Worm (Caenorhabditis elegans) whole organism, late embryonic: Measurements from ENCODE around the gene C12D8.13.

Experiments used
- C08G9.2 ChIP-seq: sonication (generic microtip); optimal IDR thresholded peaks from 2 replicates; lab custom pipeline; 2016; ENCODE audit warnings: mild to moderate bottlenecking, missing genetic modification characterization, moderate library complexity, missing compliant biosample characterization
- F13H6.1 ChIP-seq: sonication (generic microtip); optimal IDR thresholded peaks from 2 replicates; lab custom pipeline; 2016; ENCODE audit warnings: missing genetic modification characterization, missing compliant biosample characterization
- K09A11.1 ChIP-seq: sonication (generic microtip); optimal IDR thresholded peaks from 2 replicates; lab custom pipeline; 2017; ENCODE audit warnings: antibody characterized with exemption, mild to moderate bottlenecking, missing genetic modification characterization, missing compliant biosample characterization; ENCODE audit not compliant: insufficient read depth
- Y22D7AL.16 ChIP-seq: sonication (generic microtip); optimal IDR thresholded peaks from 2 replicates; lab custom pipeline; 2016; ENCODE audit warnings: missing genetic modification characterization, missing compliant biosample characterization
- ama-1 ChIP-seq: fragments of 150-350 bp; optimal IDR thresholded peaks from 2 replicates; lab custom pipeline; 2014
- ceh-14 ChIP-seq: sonication (generic microtip); optimal IDR thresholded peaks from 2 replicates; lab custom pipeline; 2016; ENCODE audit warnings: missing genotype, missing genetic modification characterization, missing compliant biosample characterization
- ceh-18 ChIP-seq: sonication (generic microtip); optimal IDR thresholded peaks from 2 replicates; lab custom pipeline; 2016; ENCODE audit warnings: missing genetic modification characterization, missing compliant biosample characterization
- ceh-19 ChIP-seq: fragments of 200-800 bp; sonication (Bioruptor generic); optimal IDR thresholded peaks from 2 replicates; lab custom pipeline; 2018; ENCODE audit warnings: mild to moderate bottlenecking, missing genetic modification characterization, missing compliant biosample characterization
- ceh-2 ChIP-seq: sonication (generic microtip); optimal IDR thresholded peaks from 2 replicates; lab custom pipeline; 2016; ENCODE audit warnings: missing genotype, missing genetic modification characterization, missing compliant biosample characterization
- ceh-22 ChIP-seq: sonication (generic microtip); optimal IDR thresholded peaks from 2 replicates; lab custom pipeline; 2017; ENCODE audit warnings: missing biosample characterization, missing genetic modification characterization
- ceh-24 ChIP-seq: sonication (generic microtip); optimal IDR thresholded peaks from 2 replicates; lab custom pipeline; 2016; ENCODE audit warnings: mild to moderate bottlenecking, missing genetic modification characterization, missing compliant biosample characterization
- ceh-30 ChIP-seq: fragments of 150-350 bp; optimal IDR thresholded peaks from 2 replicates; lab custom pipeline; 2014; ENCODE audit warnings: missing biosample characterization, missing genetic modification characterization
- ceh-31 ChIP-seq: sonication (generic microtip); optimal IDR thresholded peaks from 2 replicates; lab custom pipeline; 2016; ENCODE audit warnings: missing genetic modification characterization, missing compliant biosample characterization
- ceh-34 ChIP-seq: sonication (generic microtip); optimal IDR thresholded peaks from 2 replicates; lab custom pipeline; 2016; ENCODE audit warnings: mild to moderate bottlenecking, missing genetic modification characterization, missing compliant biosample characterization
- ceh-45 ChIP-seq: fragments of 200-800 bp; sonication (Bioruptor generic); IDR thresholded peaks from 2 replicates; pipeline ENCODE4 v1.3.6; 2022; ENCODE audit warnings: missing genetic modification reagents, missing genetic modification characterization, missing compliant biosample characterization
- ceh-48 ChIP-seq: sonication (generic microtip); optimal IDR thresholded peaks from 2 replicates; lab custom pipeline; 2016; ENCODE audit warnings: missing genetic modification characterization, inconsistent platforms, missing compliant biosample characterization
- ceh-6 ChIP-seq: fragments of 200-800 bp; sonication (Bioruptor generic); optimal IDR thresholded peaks from 2 replicates; lab custom pipeline; 2018; ENCODE audit warnings: mild to moderate bottlenecking, missing genetic modification characterization, missing compliant biosample characterization
- ceh-9 ChIP-seq: sonication (generic microtip); optimal IDR thresholded peaks from 2 replicates; lab custom pipeline; 2016; ENCODE audit warnings: mild to moderate bottlenecking, missing genetic modification characterization, inconsistent platforms, missing compliant biosample characterization
- che-1 ChIP-seq: sonication (generic microtip); optimal IDR thresholded peaks from 2 replicates; lab custom pipeline; 2016; ENCODE audit warnings: mild to moderate bottlenecking, missing genetic modification characterization, missing compliant biosample characterization
- dve-1 ChIP-seq: sonication (generic microtip); optimal IDR thresholded peaks from 2 replicates; lab custom pipeline; 2017; ENCODE audit warnings: antibody characterized with exemption, mild to moderate bottlenecking, missing genetic modification characterization, missing compliant biosample characterization
- elt-4 ChIP-seq: sonication (generic microtip); optimal IDR thresholded peaks from 2 replicates; lab custom pipeline; 2016; ENCODE audit warnings: missing genetic modification characterization, missing compliant biosample characterization
- eyg-1 ChIP-seq: sonication (generic microtip); optimal IDR thresholded peaks from 2 replicates; lab custom pipeline; 2016; ENCODE audit warnings: missing genotype, missing genetic modification characterization, missing compliant biosample characterization
- fax-1 ChIP-seq: sonication (generic microtip); optimal IDR thresholded peaks from 2 replicates; lab custom pipeline; 2016; ENCODE audit warnings: missing genotype, missing genetic modification characterization, missing compliant biosample characterization
- fkh-10 ChIP-seq: fragments of 150-350 bp; optimal IDR thresholded peaks from 2 replicates; lab custom pipeline; 2014; ENCODE audit warnings: missing biosample characterization, missing genetic modification reagents, missing genetic modification characterization
- gmeb-2 ChIP-seq: sonication (generic microtip); optimal IDR thresholded peaks from 2 replicates; lab custom pipeline; 2016; ENCODE audit warnings: missing genetic modification characterization, inconsistent platforms, missing compliant biosample characterization
- hlh-15 ChIP-seq: sonication (generic microtip); optimal IDR thresholded peaks from 2 replicates; lab custom pipeline; 2016; ENCODE audit warnings: missing genetic modification characterization, missing compliant biosample characterization
- hlh-30 ChIP-seq: sonication (generic microtip); optimal IDR thresholded peaks from 2 replicates; lab custom pipeline; 2017; ENCODE audit warnings: antibody characterized with exemption, missing genetic modification characterization, missing compliant biosample characterization; ENCODE audit not compliant: insufficient read depth
- lin-11 ChIP-seq: fragments of 200-800 bp; sonication (Bioruptor generic); optimal IDR thresholded peaks from 2 replicates; lab custom pipeline; 2018; ENCODE audit warnings: mild to moderate bottlenecking, missing genetic modification characterization, missing compliant biosample characterization
- mec-3 ChIP-seq: sonication (generic microtip); optimal IDR thresholded peaks from 2 replicates; lab custom pipeline; 2016; ENCODE audit warnings: borderline replicate concordance, missing genetic modification characterization, missing compliant biosample characterization
- nfya-1 ChIP-seq: sonication (generic microtip); optimal IDR thresholded peaks from 2 replicates; lab custom pipeline; 2017; ENCODE audit warnings: missing genetic modification characterization, mild to moderate bottlenecking, missing compliant biosample characterization, antibody characterized with exemption, moderate library complexity
- nhr-11 ChIP-seq: fragments of 150-350 bp; optimal IDR thresholded peaks from 2 replicates; lab custom pipeline; 2014; ENCODE audit warnings: missing biosample characterization, missing genetic modification characterization
- nhr-232 ChIP-seq: sonication (generic microtip); optimal IDR thresholded peaks from 2 replicates; lab custom pipeline; 2016; ENCODE audit warnings: missing genetic modification characterization, missing compliant biosample characterization
- npax-4 ChIP-seq: sonication (generic microtip); optimal IDR thresholded peaks from 2 replicates; lab custom pipeline; 2016; ENCODE audit warnings: missing genetic modification characterization, missing compliant biosample characterization
- pat-9 ChIP-seq: fragments of 200-800 bp; sonication (Bioruptor generic); optimal IDR thresholded peaks from 2 replicates; lab custom pipeline; 2018; ENCODE audit warnings: mild to moderate bottlenecking, missing genetic modification characterization, moderate library complexity, missing compliant biosample characterization
- pax-1 ChIP-seq: fragments of 150-350 bp; optimal IDR thresholded peaks from 2 replicates; lab custom pipeline; 2014; ENCODE audit warnings: missing biosample characterization, missing genetic modification characterization
- pha-2 ChIP-seq: sonication (generic microtip); optimal IDR thresholded peaks from 2 replicates; lab custom pipeline; 2017; ENCODE audit warnings: mild to moderate bottlenecking, missing genetic modification characterization, missing compliant biosample characterization
- pha-4 ChIP-seq: fragments of 150-350 bp; optimal IDR thresholded peaks from 2 replicates; lab custom pipeline; 2018; ENCODE audit warnings: missing biosample characterization, missing genetic modification reagents, missing genetic modification characterization
- sdc-2 ChIP-seq: sonication (generic microtip); optimal IDR thresholded peaks from 2 replicates; lab custom pipeline; 2016; ENCODE audit warnings: missing genotype, missing genetic modification characterization, missing compliant biosample characterization
- sox-4 ChIP-seq: sonication (generic microtip); optimal IDR thresholded peaks from 2 replicates; lab custom pipeline; 2017; ENCODE audit warnings: mild to moderate bottlenecking, missing genetic modification characterization, inconsistent platforms, missing compliant biosample characterization
- tbx-2 ChIP-seq: sonication (generic microtip); optimal IDR thresholded peaks from 2 replicates; lab custom pipeline; 2016; ENCODE audit warnings: missing genetic modification characterization, missing compliant biosample characterization
- tbx-7 ChIP-seq: sonication (generic microtip); optimal IDR thresholded peaks from 2 replicates; lab custom pipeline; 2016; ENCODE audit warnings: missing genotype, missing genetic modification characterization, missing compliant biosample characterization
- ttx-3 ChIP-seq: sonication (generic microtip); optimal IDR thresholded peaks from 2 replicates; lab custom pipeline; 2016; ENCODE audit warnings: missing genetic modification reagents, missing genetic modification characterization, missing compliant biosample characterization
- unc-42 ChIP-seq: sonication (generic microtip); optimal IDR thresholded peaks from 2 replicates; lab custom pipeline; 2016; ENCODE audit warnings: missing genotype, missing genetic modification characterization, missing compliant biosample characterization

C12D8.13 gene

ce11 chrV:10225610-10226009, 5.1 kb upstream of the C12D8.13 start, which contains the start of gene daf-36:
TSS of gene daf-36 (minus strand) at chrV:10225710.
- TF ChIP-seq tbx-2 (tag; lab: Kevin White, UChicago), result no peak
- TF ChIP-seq dve-1 (tag; lab: Kevin White, UChicago), result no peak
- no peak for TF ChIP-seq tbx-7 (tag; lab: Kevin White, UChicago)
- TF ChIP-seq pha-2 (tag; lab: Kevin White, UChicago), result no peak
- no peak for TF ChIP-seq C08G9.2
- no peak for TF ChIP-seq ceh-48 (tag; lab: Kevin White, UChicago)
- TF ChIP-seq nfya-1 (tag; lab: Kevin White, UChicago), result no peak
- TF ChIP-seq sdc-2 (tag; lab: Kevin White, UChicago), result no peak
- no peak for TF ChIP-seq ceh-30 (tag; lab: Kevin White, UChicago)
- TF ChIP-seq sox-4 (tag; lab: Kevin White, UChicago), result no peak

- TF ChIP-seq pax-1 (no peak), pha-4 (tag; lab: Kevin White, UChicago) (no peak), ceh-22 (no peak), ceh-30 (tag; lab: Kevin White, UChicago) (no peak), pat-9 (no peak), elt-4 (tag; lab: Kevin White, UChicago) (no peak), ceh-18 (tag; lab: Kevin White, UChicago) (no peak), eyg-1 (no peak), npax-4 (tag; lab: Kevin White, UChicago) (no peak), ceh-48 (tag; lab: Kevin White, UChicago) (no peak), ceh-34 (tag; lab: Kevin White, UChicago) (no peak), ceh-45 (GFP tag; lab: Robert Waterston, UW) (no peak), ama-1 (lab: Kevin White, UChicago) (no peak), fkh-10 (GFP tag; lab: Kevin White, UChicago) (no peak)
Measured at ce11 chrV:10224619-10225018, 4.1 kb upstream of the C12D8.13 start.

ce11 chrV:10222007-10222406, 1.5 kb upstream of the C12D8.13 start, which contains the start of gene C12D8.20:
TSS of gene C12D8.20 (plus strand) at chrV:10222307.
- TF ChIP-seq ceh-24, result no peak
- no peak for TF ChIP-seq fax-1
- no peak for TF ChIP-seq pha-2 (tag; lab: Kevin White, UChicago)
- TF ChIP-seq ceh-14 (tag; lab: Kevin White, UChicago), result no peak
- no peak for TF ChIP-seq hlh-30
- no peak for TF ChIP-seq elt-4 (tag; lab: Kevin White, UChicago)
- no peak for TF ChIP-seq ceh-9
- TF ChIP-seq Y22D7AL.16 (tag; lab: Kevin White, UChicago), result no peak
- TF ChIP-seq F13H6.1 (tag; lab: Kevin White, UChicago), result no peak
- TF ChIP-seq che-1 (tag; lab: Kevin White, UChicago), result no peak
- no peak for TF ChIP-seq ceh-6 (GFP tag; lab: Kevin White, UChicago)
- TF ChIP-seq hlh-15, result no peak
- no peak for TF ChIP-seq ceh-18 (tag; lab: Kevin White, UChicago)
- TF ChIP-seq ama-1 (lab: Kevin White, UChicago), result no peak
- no peak for TF ChIP-seq K09A11.1 (tag; lab: Kevin White, UChicago)

ce11 chrV:10221317-10221716, 812 bp upstream of the C12D8.13 start, which contains the start of the genes fipr-5 and fipr-9:
TSS of gene fipr-5 (minus strand) at chrV:10221417.
TSS of gene fipr-9 (plus strand) at chrV:10221662.
- TF ChIP-seq nfya-1 (tag; lab: Kevin White, UChicago) (no peak), ceh-34 (tag; lab: Kevin White, UChicago) (no peak), hlh-15 (no peak), ceh-19 (GFP tag; lab: Kevin White, UChicago) (no peak), ceh-31 (tag; lab: Kevin White, UChicago) (no peak), nhr-11 (tag; lab: Kevin White, UChicago) (no peak), ceh-14 (tag; lab: Kevin White, UChicago) (no peak), gmeb-2 (tag; lab: Kevin White, UChicago) (no peak), lin-11 (tag; lab: Kevin White, UChicago) (no peak), unc-42 (tag; lab: Kevin White, UChicago) (no peak), C08G9.2 (no peak), ttx-3 (no peak), pha-2 (tag; lab: Kevin White, UChicago) (no peak), mec-3 (no peak), ceh-48 (tag; lab: Kevin White, UChicago) (no peak), ceh-2 (tag; lab: Kevin White, UChicago) (no peak), nhr-232 (no peak)
